Fruit fly (Drosophila melanogaster): ENCODE results near the gene JhI-21.

The JhI-21 gene

DNA sequence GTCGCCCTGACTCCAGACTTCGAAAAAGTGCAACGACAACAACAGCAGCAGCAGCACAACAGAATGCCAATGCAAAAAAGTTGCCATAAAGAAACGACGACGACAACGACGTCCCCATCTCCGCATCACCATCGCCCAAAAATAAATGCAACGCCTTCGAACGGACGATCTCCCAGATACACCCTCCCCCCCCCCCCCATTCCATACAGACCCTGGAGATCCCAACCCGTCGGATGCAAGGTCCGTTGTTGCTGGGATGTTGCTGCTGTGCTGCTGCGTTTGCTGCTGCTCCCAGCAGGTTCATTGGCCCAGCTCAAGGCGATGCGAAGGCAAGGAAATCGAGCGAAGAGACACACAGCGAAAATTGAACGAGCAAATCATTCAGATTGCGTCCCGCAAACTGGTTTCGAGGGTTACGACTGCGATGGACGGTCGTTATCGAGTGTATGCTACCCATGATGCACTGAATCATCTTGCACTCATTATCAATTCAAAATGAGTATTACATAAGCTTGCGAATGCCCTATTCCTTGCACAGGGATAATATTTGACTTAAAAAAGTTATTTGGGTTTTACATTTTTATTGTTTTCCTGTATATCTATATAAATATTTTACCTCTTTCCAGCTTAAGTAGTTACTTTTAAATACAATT lies 42.0 kb downstream of the JhI-21 start:
- TF ChIP-seq CG31627 (GFP tag; optimal IDR thresholded peaks at IDR 0.05) (no peak), Hr39 (GFP tag; optimal IDR thresholded peaks at IDR 0.05) (no peak), CG11294 (GFP tag; IDR thresholded peaks at IDR 0.05) (no peak), Eip75B (GFP tag; optimal IDR thresholded peaks at IDR 0.05) (peak; percentile 67), eg (GFP tag; IDR thresholded peaks at IDR 0.05) (0 out of 3 replicates have a peak, but pooled peaks have one; percentile 15), Lpt (GFP tag; optimal IDR thresholded peaks at IDR 0.05) (peak; percentile 78), CG11762 (GFP tag; optimal IDR thresholded peaks at IDR 0.05; ENCODE audit: insufficient read depth) (no peak), Met (GFP tag; optimal IDR thresholded peaks at IDR 0.05) (peak; percentile 69), CG6163 (GFP tag; IDR thresholded peaks at IDR 0.05) (peak; percentile 65; the same call in 2 of the 3 replicates), CG6854 (GFP tag; optimal IDR thresholded peaks at IDR 0.05) (peak; percentile 81), CG3919 (GFP tag; optimal IDR thresholded peaks at IDR 0.05) (peak; percentile 71), Sox15 (GFP tag; optimal IDR thresholded peaks at IDR 0.05) (no peak), Gug (GFP tag; IDR thresholded peaks at IDR 0.05) (no peak), Eip93F (GFP tag; optimal IDR thresholded peaks at IDR 0.05) (no peak), CG10669 (GFP tag; optimal IDR thresholded peaks at IDR 0.05) (peak; percentile 46), Hr4 (GFP tag; optimal IDR thresholded peaks at IDR 0.05) (no peak), CG9139 (GFP tag; optimal IDR thresholded peaks at IDR 0.05) (peak; percentile 80), CG6808 (GFP tag; optimal IDR thresholded peaks at IDR 0.05) (peak; percentile 81), achi (GFP tag; optimal IDR thresholded peaks at IDR 0.05) (no peak), Blimp-1 (GFP tag; optimal IDR thresholded peaks at IDR 0.05) (peak; percentile 59), dac (GFP tag; optimal IDR thresholded peaks at IDR 0.05) (no peak), Eip78C (GFP tag) (peak; percentile 21), CG3032 (tag; optimal IDR thresholded peaks at IDR 0.05) (peak; percentile 18), CG8632 (GFP tag; optimal IDR thresholded peaks at IDR 0.05) (no peak), CG10631 (GFP tag; optimal IDR thresholded peaks at IDR 0.05) (peak; percentile 41), Ets96B (tag; optimal IDR thresholded peaks at IDR 0.05) (peak; percentile 37), spab (GFP tag; optimal IDR thresholded peaks at IDR 0.05) (peak; percentile 62), CG11902 (GFP tag; optimal IDR thresholded peaks at IDR 0.05) (no peak), topi (GFP tag; optimal IDR thresholded peaks at IDR 0.05) (no peak), CG6792 (GFP tag; optimal IDR thresholded peaks at IDR 0.05) (peak; percentile 25), ss (GFP tag; optimal IDR thresholded peaks at IDR 0.05) (peak; percentile 80 to 84), esn (GFP tag; optimal IDR thresholded peaks at IDR 0.05) (no peak), fd59A (GFP tag; optimal IDR thresholded peaks at IDR 0.05) (no peak), salr (GFP tag; optimal IDR thresholded peaks at IDR 0.05) (peak in 1 of 2 experiments; percentile 17), Smox (GFP tag; optimal IDR thresholded peaks at IDR 0.05) (no peak), Sox102F (GFP tag; optimal IDR thresholded peaks at IDR 0.05) (no peak), CG4318 (GFP tag; optimal IDR thresholded peaks at IDR 0.05) (no peak), Hr38 (GFP tag; optimal IDR thresholded peaks at IDR 0.05) (no peak), lz (GFP tag; optimal IDR thresholded peaks at IDR 0.05) (no peak), svp (GFP tag) (peak; percentile 98), CG6276 (GFP tag; optimal IDR thresholded peaks at IDR 0.05) (peak; percentile 39), CG16779 (tag; optimal IDR thresholded peaks at IDR 0.05) (no peak), CG1621 (tag; optimal IDR thresholded peaks at IDR 0.05) (peak; percentile 72), cyc (GFP tag; optimal IDR thresholded peaks at IDR 0.05) (no peak), acj6 (GFP tag; optimal IDR thresholded peaks at IDR 0.05) (no peak), fkh (GFP tag; optimal IDR thresholded peaks at IDR 0.05) (no peak), CG8119 (GFP tag; IDR thresholded peaks at IDR 0.05) (peak; percentile 30; the same call in 1 of the 3 replicates), CG15336 (GFP tag; IDR thresholded peaks at IDR 0.05) (no peak), CG32006 (GFP tag; optimal IDR thresholded peaks at IDR 0.05) (no peak), CG7368 (GFP tag; optimal IDR thresholded peaks at IDR 0.05) (no peak), dsx (GFP tag; optimal IDR thresholded peaks at IDR 0.05; ENCODE audit: poor library complexity, severe bottlenecking) (peak; percentile 98)
